Worm (Caenorhabditis elegans): Measurements from ENCODE around the gene C27D6.15.

DNA sequence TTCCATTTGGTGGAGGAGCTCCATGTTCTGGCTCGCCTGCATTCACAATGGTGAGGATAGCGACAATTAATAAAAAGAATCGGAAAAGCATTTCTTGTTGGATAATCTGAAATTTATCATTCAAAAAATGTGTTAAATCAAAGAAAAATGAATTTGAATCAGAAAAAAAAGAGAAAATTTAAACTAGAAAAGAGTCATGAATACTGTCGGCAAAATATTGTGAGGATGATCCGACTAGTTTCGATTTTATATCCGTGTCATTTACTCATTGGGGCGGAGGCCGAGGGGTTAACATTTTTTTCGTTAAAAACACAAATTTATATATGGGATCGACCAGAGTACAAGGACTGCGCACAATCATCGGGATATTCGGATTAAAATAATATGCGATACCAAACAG, 6.2 kb downstream of the C27D6.15 start, which contains the start of gene C27D6.12:
- TF ChIP-seq D2030.7 (GFP tag; IDR thresholded peaks at IDR 0.05): no peak
- no peak for TF ChIP-seq gei-17 (GFP tag; optimal IDR thresholded peaks at IDR 0.05)
- no peak for TF ChIP-seq snpc-4 (GFP tag; optimal IDR thresholded peaks at IDR 0.05)
- TF ChIP-seq snpc-4 (tag; optimal IDR thresholded peaks at IDR 0.05): no peak
- no peak for TF ChIP-seq ama-1 (optimal IDR thresholded peaks at IDR 0.05)
- no peak for TF ChIP-seq ama-1 (GFP tag; optimal IDR thresholded peaks at IDR 0.05)
- no peak for TF ChIP-seq unc-62 (GFP tag; optimal IDR thresholded peaks at IDR 0.05)
- TF ChIP-seq egrh-3 (GFP tag; IDR thresholded peaks at IDR 0.05): no peak
- no peak for TF ChIP-seq sdz-38 (tag; optimal IDR thresholded peaks at IDR 0.05)
- TF ChIP-seq die-1 (tag; optimal IDR thresholded peaks at IDR 0.05): no peak
- no peak for TF ChIP-seq ztf-6 (GFP tag; IDR thresholded peaks at IDR 0.05)
- no peak for TF ChIP-seq aptf-3 (GFP tag; IDR thresholded peaks at IDR 0.05)
- TF ChIP-seq K11D2.4 (GFP tag; IDR thresholded peaks at IDR 0.05): no peak
- TF ChIP-seq C06A6.2 (GFP tag; conservative IDR thresholded peaks at IDR 0.05): no peak
- no peak for TF ChIP-seq ceh-40 (GFP tag; IDR thresholded peaks at IDR 0.05)
